Fruit fly (Drosophila melanogaster): Measurements from ENCODE around the gene Ir85a.

Ir85a gene

dm6 chr3R:8812342-8812966 lies 18.0 kb downstream of the Ir85a start:
- TF ChIP-seq h (GFP tag; optimal IDR thresholded peaks at IDR 0.05): peak; percentile 65
- TF ChIP-seq sage (GFP tag; optimal IDR thresholded peaks at IDR 0.05): peak; percentile 12
- no peak for TF ChIP-seq CG9705 (GFP tag; optimal IDR thresholded peaks at IDR 0.05)
- no peak for TF ChIP-seq Jra (GFP tag; optimal IDR thresholded peaks at IDR 0.05)
- no peak for TF ChIP-seq Abd-B (GFP tag; optimal IDR thresholded peaks at IDR 0.05)
- TF ChIP-seq Hnf4 (GFP tag; optimal IDR thresholded peaks at IDR 0.05): peak; percentile 18
- TF ChIP-seq fru (GFP tag; optimal IDR thresholded peaks at IDR 0.05): peak; percentile 72
- no peak for TF ChIP-seq Dif (GFP tag; optimal IDR thresholded peaks at IDR 0.05; ENCODE audit: partially characterized antibody)
- no peak for TF ChIP-seq usp (GFP tag; optimal IDR thresholded peaks at IDR 0.05)
- peak in 1 of 2 experiments; percentile 53 for TF ChIP-seq foxo (GFP tag; optimal IDR thresholded peaks at IDR 0.05)
- TF ChIP-seq sv (GFP tag; optimal IDR thresholded peaks at IDR 0.05): peak; percentile 28
- peak; percentile 46 for TF ChIP-seq br (GFP tag; optimal IDR thresholded peaks at IDR 0.05)
- TF ChIP-seq CG32264 (GFP tag; optimal IDR thresholded peaks at IDR 0.05): peak; percentile 22
- TF ChIP-seq Hr78 (GFP tag; optimal IDR thresholded peaks at IDR 0.05): no peak
- TF ChIP-seq Sp1 (GFP tag; optimal IDR thresholded peaks at IDR 0.05): no peak
- TF ChIP-seq Mio (GFP tag; optimal IDR thresholded peaks at IDR 0.05): no peak
- no peak for TF ChIP-seq Rel (GFP tag; optimal IDR thresholded peaks at IDR 0.05)
- no peak for TF ChIP-seq Rel (tag; optimal IDR thresholded peaks at IDR 0.05)
- TF ChIP-seq ey (GFP tag; optimal IDR thresholded peaks at IDR 0.05): peak; percentile 54
- no peak for TF ChIP-seq Dfd (GFP tag; optimal IDR thresholded peaks at IDR 0.05)
- TF ChIP-seq Vsx2 (GFP tag; optimal IDR thresholded peaks at IDR 0.05; ENCODE audit: partially characterized antibody): no peak
- no peak for TF ChIP-seq HLH106 (tag; optimal IDR thresholded peaks at IDR 0.05)
- TF ChIP-seq psq (GFP tag; optimal IDR thresholded peaks at IDR 0.05): peak; percentile 34
- TF ChIP-seq rgr (GFP tag; optimal IDR thresholded peaks at IDR 0.05): peak; percentile 53
- no peak for TF ChIP-seq Hr83 (GFP tag; optimal IDR thresholded peaks at IDR 0.05; ENCODE audit: poor library complexity, severe bottlenecking)
- TF ChIP-seq GATAd (GFP tag; optimal IDR thresholded peaks at IDR 0.05): no peak
- TF ChIP-seq pan (optimal IDR thresholded peaks at IDR 0.05): no peak
- TF ChIP-seq lola (GFP tag; optimal IDR thresholded peaks at IDR 0.05): no peak
- no peak for TF ChIP-seq dmrt93B (GFP tag; optimal IDR thresholded peaks at IDR 0.05)
- no peak for TF ChIP-seq jim (GFP tag; optimal IDR thresholded peaks at IDR 0.05)
- no peak for TF ChIP-seq Myc (optimal IDR thresholded peaks at IDR 0.05)
- TF ChIP-seq dl (GFP tag; optimal IDR thresholded peaks at IDR 0.05; ENCODE audit: insufficient read depth in 1 of 2, partially characterized antibody in 2 of 2): no peak
- no peak for TF ChIP-seq brk (GFP tag; optimal IDR thresholded peaks at IDR 0.05)
- TF ChIP-seq tai (GFP tag; optimal IDR thresholded peaks at IDR 0.05): no peak
- TF ChIP-seq OdsH (GFP tag; optimal IDR thresholded peaks at IDR 0.05): peak; percentile 32
- no peak for TF ChIP-seq dsf (GFP tag; optimal IDR thresholded peaks at IDR 0.05; ENCODE audit: borderline replicate concordance)
- TF ChIP-seq woc (GFP tag; optimal IDR thresholded peaks at IDR 0.05): peak; percentile 53
- TF ChIP-seq N (GFP tag; optimal IDR thresholded peaks at IDR 0.05): no peak
- TF ChIP-seq CrebA (GFP tag; optimal IDR thresholded peaks at IDR 0.05; ENCODE audit: borderline replicate concordance): no peak

- TF ChIP-seq Hr83 (GFP tag; optimal IDR thresholded peaks at IDR 0.05; ENCODE audit: poor library complexity, severe bottlenecking): no peak
- no peak for TF ChIP-seq OdsH (GFP tag; optimal IDR thresholded peaks at IDR 0.05)
- no peak for TF ChIP-seq Jra (GFP tag; optimal IDR thresholded peaks at IDR 0.05)
- TF ChIP-seq Abd-B (GFP tag; optimal IDR thresholded peaks at IDR 0.05): no peak
- TF ChIP-seq br (GFP tag; optimal IDR thresholded peaks at IDR 0.05): no peak
- TF ChIP-seq Dif (GFP tag; optimal IDR thresholded peaks at IDR 0.05; ENCODE audit: partially characterized antibody): no peak
Observed at dm6 chr3R:8813164-8813629, 18.7 kb downstream of the Ir85a start, which contains the start of gene CG9837. CG9837 (minus strand) TSS chr3R:8813579.

All from whole organism, wandering third instar larva.